Worm (Caenorhabditis elegans) whole organism, L3 larva: ENCODE measurements around the gene acs-1.

Source experiments
- ZK546.5 ChIP-seq: sonication (generic microtip); optimal IDR thresholded peaks from 2 replicates; lab custom pipeline; 2017; ENCODE audit warnings: missing biosample characterization, missing genetic modification characterization
- aly-2 ChIP-seq: fragments of 150-350 bp; optimal IDR thresholded peaks from 2 replicates; lab custom pipeline; 2014; ENCODE audit warnings: missing biosample characterization, missing genetic modification characterization
- ama-1 ChIP-seq: fragments of 150-350 bp; optimal IDR thresholded peaks from 2 replicates; lab custom pipeline; 2018
- ceh-82 ChIP-seq: fragments of 150-350 bp; optimal IDR thresholded peaks from 2 replicates; lab custom pipeline; 2014; ENCODE audit warnings: missing biosample characterization, missing genetic modification characterization
- ceh-9 ChIP-seq: sonication (generic microtip); optimal IDR thresholded peaks from 2 replicates; lab custom pipeline; 2018; ENCODE audit warnings: missing biosample characterization, missing genetic modification characterization
- daf-12 ChIP-seq: fragments of 150-350 bp; optimal IDR thresholded peaks from 2 replicates; lab custom pipeline; 2014; ENCODE audit warnings: missing biosample characterization, missing genetic modification reagents, missing genetic modification characterization
- egl-27 ChIP-seq: sonication (generic microtip); optimal IDR thresholded peaks from 4 replicates; lab custom pipeline; 2017; ENCODE audit warnings: missing biosample characterization, missing genetic modification reagents, missing genetic modification characterization
- elt-1 ChIP-seq: fragments of 150-350 bp; optimal IDR thresholded peaks from 2 replicates; lab custom pipeline; 2014; ENCODE audit warnings: missing biosample characterization, missing genetic modification characterization
- elt-2 ChIP-seq: sonication (generic microtip); optimal IDR thresholded peaks from 2 replicates; lab custom pipeline; 2016; ENCODE audit warnings: missing genetic modification reagents, mild to moderate bottlenecking, missing genetic modification characterization, missing compliant biosample characterization
- elt-3 ChIP-seq, 3 experiments: fragments of 150-350 bp in 1 of 3; sonication (generic microtip) in 2 of 3; optimal IDR thresholded peaks; 2 replicates in 2 of 3; 4 replicates in 1 of 3; lab custom pipeline; 2014 to 2017; ENCODE audit warnings: missing biosample characterization in 3 of 3, missing genetic modification characterization in 3 of 3
- eor-1 ChIP-seq, 2 experiments: fragments of 150-350 bp; optimal IDR thresholded peaks; 2 replicates each; lab custom pipeline; 2014 to 2018; ENCODE audit warnings: missing biosample characterization in 2 of 2, missing genetic modification characterization in 2 of 2
- fkh-10 ChIP-seq: sonication (generic microtip); optimal IDR thresholded peaks from 2 replicates; lab custom pipeline; 2017; ENCODE audit warnings: missing biosample characterization, missing genetic modification reagents, missing genetic modification characterization
- fkh-2 ChIP-seq: fragments of 150-350 bp; optimal IDR thresholded peaks from 2 replicates; lab custom pipeline; 2014; ENCODE audit warnings: missing biosample characterization, missing genetic modification reagents, missing genetic modification characterization
- fos-1 ChIP-seq: fragments of 150-350 bp; optimal IDR thresholded peaks from 2 replicates; lab custom pipeline; 2014; ENCODE audit warnings: missing biosample characterization, missing genetic modification characterization
- jun-1 ChIP-seq: fragments of 150-350 bp; optimal IDR thresholded peaks from 2 replicates; lab custom pipeline; 2014; ENCODE audit warnings: missing biosample characterization, missing genetic modification reagents, missing genetic modification characterization
- lin-15B ChIP-seq: fragments of 150-350 bp; optimal IDR thresholded peaks from 2 replicates; lab custom pipeline; 2014; ENCODE audit warnings: missing biosample characterization, missing genetic modification characterization
- lin-39 ChIP-seq: fragments of 150-350 bp; optimal IDR thresholded peaks from 2 replicates; lab custom pipeline; 2018; ENCODE audit warnings: missing biosample characterization, missing genetic modification reagents, missing genetic modification characterization
- mdl-1 ChIP-seq: fragments of 150-350 bp; optimal IDR thresholded peaks from 2 replicates; lab custom pipeline; 2014; ENCODE audit warnings: missing biosample characterization, missing genetic modification characterization
- mml-1 ChIP-seq: fragments of 150-350 bp; sonication (generic microtip); optimal IDR thresholded peaks from 3 replicates; lab custom pipeline; 2014; ENCODE audit warnings: missing biosample characterization, missing genetic modification characterization
- nfya-1 ChIP-seq: sonication (generic microtip); optimal IDR thresholded peaks from 2 replicates; lab custom pipeline; 2017; ENCODE audit warnings: missing genetic modification characterization, mild to moderate bottlenecking, missing compliant biosample characterization, antibody characterized with exemption, moderate library complexity; ENCODE audit not compliant: insufficient read depth
- nhr-11 ChIP-seq: fragments of 150-350 bp; optimal IDR thresholded peaks from 2 replicates; lab custom pipeline; 2014; ENCODE audit warnings: missing biosample characterization, missing genetic modification characterization
- nhr-12 ChIP-seq: fragments of 150-350 bp; optimal IDR thresholded peaks from 2 replicates; lab custom pipeline; 2014; ENCODE audit warnings: missing biosample characterization, missing genetic modification characterization
- nhr-23 ChIP-seq: fragments of 150-350 bp; optimal IDR thresholded peaks from 2 replicates; lab custom pipeline; 2014; ENCODE audit warnings: missing biosample characterization, missing genetic modification reagents, missing genetic modification characterization
- nhr-25 ChIP-seq: sonication (generic microtip); optimal IDR thresholded peaks from 2 replicates; lab custom pipeline; 2017; ENCODE audit warnings: missing biosample characterization, missing genetic modification characterization
- nhr-28 ChIP-seq: fragments of 150-350 bp; optimal IDR thresholded peaks from 2 replicates; lab custom pipeline; 2014; ENCODE audit warnings: missing biosample characterization, missing genetic modification characterization
- nhr-43 ChIP-seq: sonication (generic microtip); optimal IDR thresholded peaks from 2 replicates; lab custom pipeline; 2016; ENCODE audit warnings: mild to moderate bottlenecking, missing genetic modification characterization, missing compliant biosample characterization; ENCODE audit not compliant: poor library complexity, severe bottlenecking
- nhr-67 ChIP-seq: fragments of 150-350 bp; optimal IDR thresholded peaks from 2 replicates; lab custom pipeline; 2014; ENCODE audit warnings: missing biosample characterization, missing genetic modification characterization
- nhr-76 ChIP-seq: fragments of 150-350 bp; sonication (generic microtip); optimal IDR thresholded peaks from 5 replicates; lab custom pipeline; 2014; ENCODE audit warnings: missing biosample characterization, missing genetic modification characterization
- nhr-77 ChIP-seq: fragments of 150-350 bp; optimal IDR thresholded peaks from 2 replicates; lab custom pipeline; 2014; ENCODE audit warnings: missing biosample characterization, missing genetic modification characterization
- pha-4 ChIP-seq: fragments of 150-350 bp; optimal IDR thresholded peaks from 2 replicates; lab custom pipeline; 2014; ENCODE audit warnings: missing biosample characterization, missing genetic modification reagents, missing genetic modification characterization
- pqm-1 ChIP-seq: fragments of 150-350 bp; optimal IDR thresholded peaks from 2 replicates; lab custom pipeline; 2017; ENCODE audit warnings: missing biosample characterization, missing genetic modification characterization, inconsistent platforms
- sea-2 ChIP-seq: fragments of 150-350 bp; sonication (generic microtip); optimal IDR thresholded peaks from 4 replicates; lab custom pipeline; 2014; ENCODE audit warnings: missing biosample characterization, missing genetic modification reagents, missing genetic modification characterization
- skn-1 ChIP-seq: fragments of 150-350 bp; optimal IDR thresholded peaks from 2 replicates; lab custom pipeline; 2014; ENCODE audit warnings: missing biosample characterization, missing genetic modification characterization
- snpc-4 ChIP-seq: fragments of 150-350 bp; optimal IDR thresholded peaks from 2 replicates; lab custom pipeline; 2014; ENCODE audit warnings: missing biosample characterization, missing genetic modification characterization
- tbx-2 ChIP-seq: sonication (generic microtip); optimal IDR thresholded peaks from 2 replicates; lab custom pipeline; 2016; ENCODE audit warnings: mild to moderate bottlenecking, missing genetic modification characterization, missing compliant biosample characterization
- unc-39 ChIP-seq: sonication (generic microtip); optimal IDR thresholded peaks from 4 replicates; lab custom pipeline; 2017; ENCODE audit warnings: missing biosample characterization, missing genetic modification characterization
- unc-62 ChIP-seq: fragments of 150-350 bp; sonication (generic microtip); optimal IDR thresholded peaks from 4 replicates; lab custom pipeline; 2014; ENCODE audit warnings: missing biosample characterization, missing genetic modification reagents, missing genetic modification characterization
- ztf-11 ChIP-seq: fragments of 150-350 bp; optimal IDR thresholded peaks from 2 replicates; lab custom pipeline; 2014; ENCODE audit warnings: missing biosample characterization, missing genetic modification characterization
- ztf-4 ChIP-seq: fragments of 150-350 bp; optimal IDR thresholded peaks from 2 replicates; lab custom pipeline; 2014; ENCODE audit warnings: missing biosample characterization, missing genetic modification characterization

Gene acs-1

ce11 chrV:6517305-6518224 is 7.2 kb upstream of the acs-1 start:
- TF ChIP-seq nhr-76: no peak
- TF ChIP-seq ceh-82 (tag; lab: Kevin White, UChicago): no peak
- TF ChIP-seq pha-4 (tag; lab: Kevin White, UChicago): peak; percentile 72
- TF ChIP-seq ama-1 (lab: Kevin White, UChicago): peak; percentile 74
- TF ChIP-seq mdl-1 (tag; lab: Kevin White, UChicago): peak; percentile 73
- TF ChIP-seq nhr-25 (tag; lab: Kevin White, UChicago): peak; percentile 86
- no peak for TF ChIP-seq sea-2 (GFP tag; lab: Kevin White, UChicago)
- peak; percentile 11 for TF ChIP-seq lin-39
- peak; percentile 37 for TF ChIP-seq nhr-23 (tag; lab: Kevin White, UChicago)
- TF ChIP-seq nhr-67 (tag; lab: Kevin White, UChicago): no peak
- peak; percentile 52 for TF ChIP-seq elt-1 (tag; lab: Kevin White, UChicago)
- TF ChIP-seq nhr-28 (tag; lab: Kevin White, UChicago): no peak
- peak; percentile 22 for TF ChIP-seq jun-1 (tag; lab: Kevin White, UChicago)
- no peak for TF ChIP-seq mml-1 (tag; lab: Kevin White, UChicago)
- no peak for TF ChIP-seq nhr-77 (tag; lab: Kevin White, UChicago)
- TF ChIP-seq fkh-10: no peak
- TF ChIP-seq pqm-1 (tag; lab: Kevin White, UChicago): peak; percentile 18
- peak; percentile 35 for TF ChIP-seq elt-2 (tag; lab: Kevin White, UChicago)
- no peak for TF ChIP-seq unc-62 (GFP tag; lab: Kevin White, UChicago)
- TF ChIP-seq nhr-43 (tag; lab: Kevin White, UChicago): peak; percentile 70
- no peak for TF ChIP-seq nhr-12 (tag; lab: Kevin White, UChicago)
- TF ChIP-seq aly-2 (tag; lab: Kevin White, UChicago): no peak
- no peak for TF ChIP-seq ZK546.5 (tag; lab: Kevin White, UChicago)

- TF ChIP-seq snpc-4 (tag; lab: Kevin White, UChicago) (no peak), egl-27 (tag; lab: Kevin White, UChicago) (no peak), fkh-2 (tag; lab: Kevin White, UChicago) (no peak), ceh-82 (tag; lab: Kevin White, UChicago) (no peak), ZK546.5 (tag; lab: Kevin White, UChicago) (no peak), daf-12 (tag; lab: Kevin White, UChicago) (no peak), elt-3 (tag; optimal IDR thresholded peaks at IDR 0.05; lab: Kevin White, UChicago) (no peak), unc-39 (tag; lab: Kevin White, UChicago) (no peak), lin-15B (no peak), nhr-11 (no peak), ceh-9 (no peak), ztf-11 (no peak), skn-1 (tag; lab: Kevin White, UChicago) (no peak), nfya-1 (tag; lab: Kevin White, UChicago) (no peak), tbx-2 (no peak), eor-1 (tag; optimal IDR thresholded peaks at IDR 0.05; lab: Kevin White, UChicago) (no peak), pha-4 (tag; lab: Kevin White, UChicago) (no peak), nhr-76 (no peak)
Observed at ce11 chrV:6518225-6518396, 6.7 kb upstream of the acs-1 start, which contains the start of gene F46E10.3. Gene F46E10.3, plus strand, starts transcription at chrV:6518297.

ce11 chrV:6520385-6521080 is 4.3 kb upstream of the acs-1 start, which contains the start of the genes F46E10.2 and F46E10.18:
Gene F46E10.2, plus strand, starts transcription at chrV:6520435.
Gene F46E10.18, plus strand, starts transcription at chrV:6521030.
- TF ChIP-seq mdl-1 (tag; lab: Kevin White, UChicago) (no peak), ztf-4 (no peak), elt-1 (tag; lab: Kevin White, UChicago) (no peak), ZK546.5 (tag; lab: Kevin White, UChicago) (no peak), lin-39 (no peak), nfya-1 (tag; lab: Kevin White, UChicago) (no peak), fos-1 (tag; lab: Kevin White, UChicago) (no peak), tbx-2 (no peak), snpc-4 (tag; lab: Kevin White, UChicago) (no peak), nhr-28 (tag; lab: Kevin White, UChicago) (no peak), nhr-43 (tag; lab: Kevin White, UChicago) (no peak)
- TF ChIP-seq, all 47 proteins: peak for 0
